Fruit fly (Drosophila melanogaster) whole organism, pupa: Measurements from ENCODE around the gene Kmn2.

ENCODE experiments used
- CG15710 ChIP-seq: fragments of 200-800 bp; sonication (Bioruptor generic); optimal IDR thresholded peaks from 2 replicates; lab custom pipeline; 2018; ENCODE audit warnings: missing biosample characterization, mild to moderate bottlenecking, missing genetic modification characterization, moderate library complexity
- CG4496 ChIP-seq: fragments of 200-800 bp; sonication (Bioruptor generic); IDR thresholded peaks from 3 replicates; pipeline ENCODE4 v1.3.6; 2022; ENCODE audit warnings: missing biosample characterization, missing genetic modification characterization
- CG8301 ChIP-seq: fragments of 200-800 bp; sonication (Bioruptor generic); optimal IDR thresholded peaks from 2 replicates; lab custom pipeline; 2018; ENCODE audit warnings: missing biosample characterization, mild to moderate bottlenecking, missing genetic modification characterization
- Ets98B ChIP-seq: fragments of 200-800 bp; sonication (Bioruptor generic); IDR thresholded peaks from 2 replicates; pipeline ENCODE4 v1.3.6; 2022; ENCODE audit warnings: missing biosample characterization, missing genetic modification characterization
- Pif1A ChIP-seq: fragments of 200-800 bp; sonication (Bioruptor generic); optimal IDR thresholded peaks from 3 replicates; lab custom pipeline; 2016; ENCODE audit warnings: missing biosample characterization, missing genetic modification characterization
- Pif1B ChIP-seq: fragments of 200-800 bp; sonication (Bioruptor generic); optimal IDR thresholded peaks from 3 replicates; lab custom pipeline; 2016; ENCODE audit warnings: missing biosample characterization, missing genetic modification characterization
- fd96Ca ChIP-seq: fragments of 200-800 bp; sonication (Bioruptor generic); IDR thresholded peaks from 3 replicates; pipeline ENCODE4 v1.3.6; 2022; ENCODE audit warnings: missing biosample characterization, missing genetic modification characterization
- rn ChIP-seq: fragments of 200-800 bp; sonication (Bioruptor generic); IDR thresholded peaks from 2 replicates; pipeline ENCODE4 v1.3.6; 2022; ENCODE audit warnings: missing biosample characterization, missing genetic modification characterization

DNA sequence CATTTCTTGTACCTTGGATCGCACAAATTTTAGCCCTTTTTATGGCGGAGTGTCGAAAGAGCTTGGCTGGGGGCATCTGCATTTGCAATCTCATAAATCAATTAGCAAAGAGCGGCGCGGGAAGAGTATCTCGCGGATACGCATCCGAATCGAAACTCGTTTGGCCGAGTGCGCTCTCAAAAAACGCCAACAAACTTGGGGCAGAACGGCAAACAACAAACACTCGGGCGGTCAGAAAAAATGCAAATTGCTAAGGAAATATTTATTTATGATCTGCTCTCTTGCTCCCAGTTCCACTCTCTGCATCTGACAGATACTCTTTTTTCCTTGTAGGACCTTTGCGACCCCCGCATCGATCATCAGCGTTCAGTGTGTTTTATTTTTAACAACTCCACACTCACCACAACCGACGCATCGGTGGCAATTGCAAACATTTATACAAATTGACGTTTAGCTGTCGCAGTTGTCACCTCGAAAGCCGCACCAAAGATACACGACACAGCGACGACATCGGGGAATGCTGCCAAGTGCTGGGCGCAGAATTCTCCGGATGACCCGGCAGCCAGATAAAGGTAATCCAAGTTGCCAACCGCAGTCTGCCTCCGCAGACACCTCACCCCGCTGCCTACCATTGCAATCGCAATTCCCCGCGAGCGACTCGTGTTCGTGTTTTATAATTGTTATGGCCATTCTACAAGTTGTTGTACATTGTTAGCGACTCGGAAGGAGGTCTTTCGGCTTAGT is 32.0 kb downstream of the Kmn2 start:
- TF ChIP-seq Pif1A (GFP tag; lab: Kevin White, UChicago) (no peak), Ets98B (GFP tag; lab: Robert Waterston, UW) (no peak), rn (no peak), CG8301 (tag; lab: Kevin White, UChicago) (no peak), Pif1B (GFP tag; lab: Kevin White, UChicago) (no peak), fd96Ca (GFP tag; lab: Robert Waterston, UW) (no peak), CG4496 (no peak), CG15710 (tag; lab: Kevin White, UChicago) (no peak)
